Worm (Caenorhabditis elegans): Measurements from ENCODE around the gene B0228.8.

DNA sequence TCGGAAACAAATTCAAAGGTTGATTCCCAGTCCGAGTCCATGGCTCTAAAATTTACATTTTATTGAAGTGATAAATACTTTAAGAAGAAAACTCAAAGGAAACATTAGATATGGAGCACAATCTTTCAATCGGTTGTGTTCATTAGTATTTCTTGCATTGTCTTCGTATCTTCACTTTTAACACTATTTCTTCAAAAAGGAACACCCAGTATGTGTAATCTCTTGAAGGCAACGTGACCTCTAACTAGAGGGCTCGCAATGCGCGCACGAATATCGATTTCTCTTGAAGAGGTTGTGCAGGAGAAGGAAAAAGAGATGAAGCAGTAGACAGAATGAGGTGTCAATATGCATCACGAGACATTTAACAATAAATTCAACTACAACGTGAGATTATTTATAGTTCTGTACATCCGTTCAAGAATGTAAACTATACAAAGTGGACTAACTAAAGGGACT lies 6.2 kb downstream of the B0228.8 start, which contains the start of the genes B0228.6 and B0228.1:
- TF ChIP-seq nhr-76 (tag; optimal IDR thresholded peaks at IDR 0.05) (no peak), ztf-4 (tag; optimal IDR thresholded peaks at IDR 0.05) (no peak), nhr-11 (tag; optimal IDR thresholded peaks at IDR 0.05) (no peak), lin-39 (tag; optimal IDR thresholded peaks at IDR 0.05) (no peak), pha-4 (tag; optimal IDR thresholded peaks at IDR 0.05) (no peak)
